Worm (Caenorhabditis elegans): ENCODE data around the gene henn-1.

henn-1 gene

ce11 chrIII:8227511-8227910 lies 4.9 kb upstream of the henn-1 start, which contains the start of gene fbxl-1:
Gene fbxl-1 (plus strand): TSS chrIII:8227830.
- TF ChIP-seq dao-5 (tag; optimal IDR thresholded peaks at IDR 0.05) (no peak), him-1 (tag; optimal IDR thresholded peaks at IDR 0.05) (peak; percentile 84), W03F9.2 (tag; optimal IDR thresholded peaks at IDR 0.05) (peak; percentile 2)

DNA sequence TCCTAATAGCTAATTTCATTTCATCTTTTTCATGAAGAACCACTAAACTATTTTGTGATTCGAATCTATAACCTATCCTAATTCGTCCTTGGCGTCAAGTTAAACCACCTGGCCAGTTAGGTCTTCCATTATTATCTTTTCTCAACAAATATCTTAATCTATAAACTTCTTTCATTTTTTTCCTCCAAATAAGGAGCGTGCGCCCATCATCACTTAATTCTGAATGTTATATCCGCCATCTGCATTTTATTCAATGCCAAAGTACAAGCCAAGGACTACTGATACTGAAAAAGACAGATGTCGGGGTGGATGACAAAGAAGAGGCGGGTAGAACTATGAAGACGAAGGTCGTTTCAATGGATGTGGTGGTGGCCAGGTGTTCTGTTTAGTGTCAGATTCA lies 3.5 kb upstream of the henn-1 start:
- no peak for TF ChIP-seq him-1 (tag; optimal IDR thresholded peaks at IDR 0.05)
- TF ChIP-seq W03F9.2 (tag; optimal IDR thresholded peaks at IDR 0.05), result no peak
- TF ChIP-seq dao-5 (tag; optimal IDR thresholded peaks at IDR 0.05), result no peak

- TF ChIP-seq dao-5 (tag; optimal IDR thresholded peaks at IDR 0.05) (no peak), W03F9.2 (tag; optimal IDR thresholded peaks at IDR 0.05) (no peak), him-1 (tag; optimal IDR thresholded peaks at IDR 0.05) (no peak)
These were observed 3.0 kb upstream of the henn-1 start for ce11 chrIII:8229480-8229879.

DNA sequence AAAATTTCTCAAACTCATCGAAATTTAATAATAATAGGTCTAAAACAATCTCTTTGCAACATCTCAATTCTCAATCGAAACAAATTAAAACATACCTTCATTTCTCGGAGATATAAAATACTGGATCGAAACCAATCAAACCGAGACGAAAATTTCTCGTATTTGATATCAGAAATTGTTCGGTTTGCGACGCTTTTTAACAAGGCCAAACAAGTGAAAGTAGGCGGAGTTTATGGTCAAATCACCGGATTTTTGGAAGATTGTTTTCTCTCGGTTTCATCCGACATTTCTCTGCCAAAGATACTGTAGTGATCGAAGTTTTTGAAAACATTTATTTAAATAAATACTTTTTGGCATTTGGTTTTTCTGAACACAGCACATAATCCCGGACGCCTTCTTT lies 2.9 kb downstream of the henn-1 start, which contains the start of gene C02F5.14:
Gene C02F5.14, minus strand, starts transcription at position 157 of the 400 bp plus-strand sequence.
- TF ChIP-seq him-1 (tag; optimal IDR thresholded peaks at IDR 0.05), result no peak
- TF ChIP-seq dao-5 (tag; optimal IDR thresholded peaks at IDR 0.05), result no peak
- no peak for TF ChIP-seq W03F9.2 (tag; optimal IDR thresholded peaks at IDR 0.05)

- no peak for TF ChIP-seq him-1 (tag; optimal IDR thresholded peaks at IDR 0.05)
- no peak for TF ChIP-seq dao-5 (tag; optimal IDR thresholded peaks at IDR 0.05)
- no peak for TF ChIP-seq W03F9.2 (tag; optimal IDR thresholded peaks at IDR 0.05)
These were observed 3.4 kb downstream of the henn-1 start, which contains the start of gene C02F5.5 for ce11 chrIII:8235880-8236279. Gene C02F5.5 (plus strand): TSS chrIII:8236180.

DNA sequence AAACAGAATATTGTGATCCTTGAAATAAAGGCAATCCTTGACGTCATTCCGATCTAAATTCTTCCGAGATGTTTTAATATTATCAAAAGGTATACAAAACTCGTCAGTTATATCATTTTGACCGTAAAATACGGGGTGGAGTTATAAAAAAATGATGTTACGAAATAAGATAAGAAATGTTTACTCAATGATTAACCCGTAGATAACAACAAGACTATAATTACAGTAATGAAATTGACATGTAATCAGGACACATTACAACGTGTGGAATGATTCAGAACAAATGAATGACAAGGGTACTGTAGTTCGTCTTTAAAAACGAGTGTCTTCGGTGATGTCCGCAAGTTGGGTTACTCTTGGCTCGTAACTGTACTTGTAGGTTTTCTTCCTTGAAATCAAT lies 5.4 kb downstream of the henn-1 start, which contains the start of gene tsp-2:
Gene tsp-2, minus strand, starts transcription at position 109 of the 400 bp plus-strand sequence.
- no peak for TF ChIP-seq dao-5 (tag; optimal IDR thresholded peaks at IDR 0.05)
- TF ChIP-seq W03F9.2 (tag; optimal IDR thresholded peaks at IDR 0.05), result no peak
- no peak for TF ChIP-seq him-1 (tag; optimal IDR thresholded peaks at IDR 0.05)

DNA sequence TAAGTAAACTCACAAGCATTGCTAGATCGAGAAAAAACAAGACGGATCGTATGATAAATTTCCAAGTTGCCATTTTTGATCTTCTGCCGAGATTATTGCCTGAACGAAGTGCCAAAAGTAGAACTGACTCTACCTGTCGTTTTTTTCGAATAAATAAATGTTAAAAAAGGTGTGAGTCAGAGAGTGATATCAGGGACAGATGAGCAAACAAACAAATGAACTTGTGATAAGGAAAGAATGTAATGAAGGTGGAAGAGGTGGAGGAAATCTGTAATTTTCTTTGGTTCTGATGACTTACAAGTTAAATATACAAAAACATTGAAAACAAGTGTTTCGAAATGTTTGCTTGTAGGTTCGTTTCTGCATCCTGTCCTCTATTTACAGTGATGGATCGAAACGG lies 6.9 kb downstream of the henn-1 start, which contains the start of gene tsp-1:
Gene tsp-1, minus strand, starts transcription at position 99 of the 400 bp plus-strand sequence.
- TF ChIP-seq him-1 (tag; optimal IDR thresholded peaks at IDR 0.05) (no peak), W03F9.2 (tag; optimal IDR thresholded peaks at IDR 0.05) (no peak), dao-5 (tag; optimal IDR thresholded peaks at IDR 0.05) (no peak)

DNA sequence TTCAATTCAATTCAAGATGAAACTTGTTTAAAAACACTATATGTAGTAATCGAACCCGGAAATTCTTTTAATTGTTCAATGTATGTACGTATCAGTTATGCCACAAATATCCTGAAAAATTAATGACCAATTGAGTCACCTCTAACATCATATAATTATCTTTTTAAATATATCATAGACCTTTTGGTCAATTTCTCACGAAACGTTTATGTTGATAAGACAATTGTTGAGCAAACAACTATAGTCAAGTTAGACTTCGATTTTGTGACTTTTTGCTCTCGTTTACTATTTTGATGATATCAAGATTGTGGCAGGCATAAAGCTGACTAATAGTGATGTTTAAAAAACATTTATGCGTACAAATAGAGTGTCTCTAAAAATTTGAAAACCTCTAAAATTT lies 7.8 kb downstream of the henn-1 start:
- TF ChIP-seq him-1 (tag; optimal IDR thresholded peaks at IDR 0.05) (no peak), W03F9.2 (tag; optimal IDR thresholded peaks at IDR 0.05) (no peak), dao-5 (tag; optimal IDR thresholded peaks at IDR 0.05) (no peak)

- TF ChIP-seq him-1 (tag; optimal IDR thresholded peaks at IDR 0.05), result no peak
- no peak for TF ChIP-seq W03F9.2 (tag; optimal IDR thresholded peaks at IDR 0.05)
- TF ChIP-seq dao-5 (tag; optimal IDR thresholded peaks at IDR 0.05), result no peak
These were observed 8.5 kb downstream of the henn-1 start for ce11 chrIII:8240948-8241347.

DNA sequence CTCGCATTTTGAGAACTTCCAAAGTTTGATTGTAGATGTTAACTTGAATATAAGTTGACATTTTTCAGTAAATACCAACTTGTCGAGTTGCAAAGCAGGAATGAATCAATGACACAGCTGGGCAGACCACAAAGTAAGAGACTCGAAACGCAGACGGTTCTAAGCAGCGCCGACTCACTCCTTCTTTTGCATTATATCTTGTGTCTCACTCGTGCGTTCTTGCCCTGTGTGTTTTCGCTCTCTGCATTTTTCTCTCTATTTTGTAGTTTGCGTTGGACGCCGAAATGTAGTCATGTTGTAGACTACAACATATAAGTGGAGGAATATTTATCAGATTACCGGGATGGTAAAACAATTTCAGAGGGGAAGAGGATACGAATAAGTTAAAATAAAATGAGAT lies 10.4 kb downstream of the henn-1 start, which contains the start of gene C02F5.12:
Gene C02F5.12, minus strand, starts transcription at position 221 of the 400 bp plus-strand sequence.
- TF ChIP-seq dao-5 (tag; optimal IDR thresholded peaks at IDR 0.05) (no peak), W03F9.2 (tag; optimal IDR thresholded peaks at IDR 0.05) (no peak), him-1 (tag; optimal IDR thresholded peaks at IDR 0.05) (no peak)

DNA sequence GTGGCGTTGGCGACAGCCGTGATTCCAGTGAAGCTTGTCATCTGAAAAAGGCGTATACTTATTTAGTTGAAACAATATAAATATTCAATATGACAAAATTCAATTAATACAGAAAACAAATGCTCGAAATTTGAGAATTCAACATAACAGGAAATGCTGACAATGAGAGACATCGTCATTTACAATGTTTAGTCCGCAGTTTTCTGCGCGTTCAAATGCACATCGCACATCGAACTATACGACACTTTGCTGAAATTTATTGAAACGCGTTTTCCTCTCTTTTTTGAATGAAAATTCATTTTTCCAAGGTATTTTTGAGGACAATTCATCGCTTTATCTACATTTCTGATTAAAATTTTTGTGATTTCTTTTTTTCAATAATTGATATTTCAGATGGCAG lies 11.6 kb downstream of the henn-1 start, which contains the start of the genes pbs-6 and cids-1:
Gene pbs-6, minus strand, starts transcription at position 41 of the 400 bp plus-strand sequence.
Gene cids-1, plus strand, starts transcription at position 394 of the 400 bp plus-strand sequence.
- TF ChIP-seq W03F9.2 (tag; optimal IDR thresholded peaks at IDR 0.05), result no peak
- TF ChIP-seq dao-5 (tag; optimal IDR thresholded peaks at IDR 0.05), result no peak
- TF ChIP-seq him-1 (tag; optimal IDR thresholded peaks at IDR 0.05), result no peak

DNA sequence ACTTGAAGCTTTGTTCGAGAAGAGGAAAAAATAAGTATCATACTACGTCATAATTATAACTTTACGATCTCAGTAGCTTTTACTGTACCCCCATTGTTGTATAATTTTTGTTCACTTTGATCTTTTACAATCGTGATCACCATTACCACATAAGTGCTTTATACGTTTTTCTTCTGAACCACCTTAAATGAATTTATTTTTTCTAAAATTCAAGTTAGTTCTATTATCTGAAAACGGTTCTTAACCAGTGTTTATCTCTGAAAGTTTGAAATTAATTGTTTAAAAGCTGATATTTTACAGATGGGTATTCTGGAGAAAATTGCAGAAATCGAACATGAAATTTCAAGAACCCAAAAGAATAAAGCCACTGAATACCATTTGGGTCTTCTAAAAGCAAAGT lies 13.1 kb downstream of the henn-1 start, which contains the start of gene C02F5.3:
Gene C02F5.3, plus strand, starts transcription at position 301 of the 400 bp plus-strand sequence.
- no peak for TF ChIP-seq W03F9.2 (tag; optimal IDR thresholded peaks at IDR 0.05)
- TF ChIP-seq dao-5 (tag; optimal IDR thresholded peaks at IDR 0.05), result no peak
- no peak for TF ChIP-seq him-1 (tag; optimal IDR thresholded peaks at IDR 0.05)

DNA sequence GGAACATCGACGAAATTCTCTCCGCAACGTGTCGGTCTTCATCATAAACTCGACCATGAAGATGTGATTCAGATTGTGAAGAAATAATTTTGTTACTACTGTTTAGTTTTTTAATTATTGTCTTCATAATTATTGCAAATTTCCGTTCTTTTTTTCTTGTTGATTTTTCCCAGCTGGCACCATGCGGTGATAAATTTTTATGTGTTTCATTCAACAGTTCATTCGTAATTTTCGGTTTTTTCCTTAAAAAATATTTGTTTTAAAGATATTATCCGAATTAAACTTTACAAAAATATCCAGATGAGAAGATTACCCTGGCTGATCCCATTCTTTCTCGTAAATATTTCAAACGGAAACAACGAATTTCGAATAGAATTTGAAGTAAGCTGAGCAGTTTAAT lies 14.6 kb downstream of the henn-1 start, which contains the start of gene C02F5.13:
Gene C02F5.13, plus strand, starts transcription at position 301 of the 400 bp plus-strand sequence.
- no peak for TF ChIP-seq W03F9.2 (tag; optimal IDR thresholded peaks at IDR 0.05)
- TF ChIP-seq dao-5 (tag; optimal IDR thresholded peaks at IDR 0.05), result no peak
- TF ChIP-seq him-1 (tag; optimal IDR thresholded peaks at IDR 0.05), result no peak

ce11 chrIII:8249381-8249780 lies 16.9 kb downstream of the henn-1 start, which contains the start of the genes C02F5.10 and C02F5.2:
Gene C02F5.10 (minus strand): TSS chrIII:8249481.
Gene C02F5.2 (plus strand): TSS chrIII:8249619.
- TF ChIP-seq W03F9.2 (tag; optimal IDR thresholded peaks at IDR 0.05) (no peak), dao-5 (tag; optimal IDR thresholded peaks at IDR 0.05) (no peak), him-1 (tag; optimal IDR thresholded peaks at IDR 0.05) (no peak)
